Fruit fly (Drosophila melanogaster) whole organism, embryonic: ENCODE measurements around the gene eIF2alpha.

ENCODE experiments used
- Atf3 ChIP-seq: fragments of 200-800 bp; sonication (Bioruptor generic); optimal IDR thresholded peaks from 3 replicates; lab custom pipeline; 2016; ENCODE audit warnings: missing biosample characterization, missing genetic modification characterization
- CG1024 ChIP-seq: fragments of 200-800 bp; sonication (Bioruptor generic); IDR thresholded peaks from 2 replicates; pipeline ENCODE4 v1.3.6; 2022; ENCODE audit warnings: missing biosample characterization, missing genetic modification characterization
- CG10959 ChIP-seq: fragments of 200-800 bp; sonication (Bioruptor generic); IDR thresholded peaks from 2 replicates; pipeline ENCODE4 v1.3.6; 2022; ENCODE audit warnings: missing biosample characterization, missing genetic modification characterization
- CG12391 ChIP-seq: fragments of 200-800 bp; sonication (Bioruptor generic); optimal IDR thresholded peaks from 3 replicates; lab custom pipeline; 2018; ENCODE audit warnings: missing biosample characterization, mild to moderate bottlenecking, missing genetic modification characterization, moderate library complexity
- CG13894 ChIP-seq: fragments of 200-800 bp; sonication (Bioruptor generic); optimal IDR thresholded peaks from 3 replicates; lab custom pipeline; 2018; ENCODE audit warnings: missing biosample characterization, mild to moderate bottlenecking, missing genetic modification characterization, moderate library complexity
- CG17802 ChIP-seq: fragments of 200-800 bp; sonication (Bioruptor generic); optimal IDR thresholded peaks from 2 replicates; lab custom pipeline; 2018; ENCODE audit warnings: missing biosample characterization, mild to moderate bottlenecking, missing genetic modification characterization, moderate library complexity
- CG2678 ChIP-seq: fragments of 200-800 bp; sonication (Bioruptor generic); optimal IDR thresholded peaks from 3 replicates; lab custom pipeline; 2019; ENCODE audit warnings: missing biosample characterization, mild to moderate bottlenecking, missing genetic modification characterization, moderate library complexity
- CG30020 ChIP-seq: fragments of 200-800 bp; optimal IDR thresholded peaks from 2 replicates; lab custom pipeline; 2019; ENCODE audit warnings: missing biosample characterization, mild to moderate bottlenecking, missing genetic modification characterization, moderate library complexity
- CG34376 ChIP-seq: fragments of 200-800 bp; sonication (Bioruptor generic); optimal IDR thresholded peaks from 2 replicates; lab custom pipeline; 2018; ENCODE audit warnings: missing biosample characterization, mild to moderate bottlenecking, missing genetic modification characterization
- CG4282 ChIP-seq: fragments of 200-800 bp; sonication (Bioruptor generic); optimal IDR thresholded peaks from 2 replicates; lab custom pipeline; 2016; ENCODE audit warnings: missing biosample characterization, missing genetic modification characterization
- CG6791 ChIP-seq: fragments of 200-800 bp; sonication (Bioruptor generic); IDR thresholded peaks from 3 replicates; pipeline ENCODE4 v1.3.6; 2022; ENCODE audit warnings: missing biosample characterization, missing genetic modification characterization; ENCODE audit not compliant: partially characterized antibody
- CG6854 ChIP-seq: fragments of 200-800 bp; sonication (Bioruptor generic); optimal IDR thresholded peaks from 3 replicates; lab custom pipeline; 2017; ENCODE audit warnings: missing biosample characterization, mild to moderate bottlenecking, missing genetic modification characterization
- CG8478 ChIP-seq: fragments of >200 bp; optimal IDR thresholded peaks from 2 replicates; lab custom pipeline; 2018
- CG8944 ChIP-seq: fragments of 200-800 bp; sonication (Bioruptor generic); optimal IDR thresholded peaks from 3 replicates; lab custom pipeline; 2016; ENCODE audit warnings: missing biosample characterization, missing genetic modification characterization
- D19A ChIP-seq: fragments of 200-800 bp; optimal IDR thresholded peaks from 3 replicates; lab custom pipeline; 2019; ENCODE audit warnings: missing biosample characterization, mild to moderate bottlenecking, missing genetic modification characterization, moderate library complexity
- Dfd ChIP-seq, 2 experiments: fragments of >200 bp; optimal IDR thresholded peaks; 2 replicates each; lab custom pipeline; 2017; ENCODE audit warnings: missing biosample characterization in 2 of 2, missing genetic modification characterization in 2 of 2
- E2f2 ChIP-seq: fragments of 200-800 bp; sonication (Bioruptor generic); IDR thresholded peaks from 2 replicates; pipeline ENCODE4 v1.3.6; 2022; ENCODE audit warnings: missing biosample characterization, missing genetic modification characterization
- Ets97D ChIP-seq: fragments of 200-800 bp; sonication (Bioruptor generic); optimal IDR thresholded peaks from 3 replicates; lab custom pipeline; 2016; ENCODE audit warnings: missing biosample characterization, missing genetic modification characterization
- Fer1 ChIP-seq: fragments of 200-800 bp; sonication (Bioruptor generic); optimal IDR thresholded peaks from 2 replicates; lab custom pipeline; 2017; ENCODE audit warnings: missing biosample characterization, mild to moderate bottlenecking, missing genetic modification characterization
- HLH3B ChIP-seq: fragments of 200-800 bp; sonication (Bioruptor generic); IDR thresholded peaks from 2 replicates; pipeline ENCODE4 v1.3.6; 2022; ENCODE audit warnings: missing biosample characterization, missing genetic modification characterization
- HLH4C ChIP-seq: fragments of 200-800 bp; sonication (Bioruptor generic); IDR thresholded peaks from 3 replicates; pipeline ENCODE4 v1.3.6; 2022; ENCODE audit warnings: missing biosample characterization, missing genetic modification characterization; ENCODE audit not compliant: partially characterized antibody
- Hr3 ChIP-seq: fragments of 200-800 bp; sonication (Bioruptor generic); optimal IDR thresholded peaks from 3 replicates; lab custom pipeline; 2016; ENCODE audit warnings: missing biosample characterization, missing genetic modification characterization
- Kr ChIP-seq: fragments of 200-800 bp; sonication (Bioruptor generic); optimal IDR thresholded peaks from 2 replicates; lab custom pipeline; 2017; ENCODE audit warnings: missing biosample characterization, mild to moderate bottlenecking, missing genetic modification characterization
- Mad ChIP-seq: fragments of 200-800 bp; sonication (Bioruptor generic); optimal IDR thresholded peaks from 2 replicates; lab custom pipeline; 2016; ENCODE audit warnings: missing biosample characterization, missing genetic modification characterization
- Max ChIP-seq: fragments of 200-800 bp; sonication (Bioruptor generic); optimal IDR thresholded peaks from 2 replicates; lab custom pipeline; 2016; ENCODE audit warnings: missing biosample characterization, mild to moderate bottlenecking, missing genetic modification characterization
- NC2α ChIP-seq: fragments of 200-800 bp; sonication (Bioruptor generic); optimal IDR thresholded peaks from 2 replicates; lab custom pipeline; 2016; ENCODE audit warnings: missing biosample characterization, missing genetic modification characterization
- Nf-YA ChIP-seq: fragments of 200-800 bp; sonication (Bioruptor generic); IDR thresholded peaks from 2 replicates; pipeline ENCODE4 v1.3.6; 2022; ENCODE audit warnings: missing biosample characterization, missing genetic modification characterization
- Nf-YB ChIP-seq: fragments of 200-800 bp; sonication (Bioruptor generic); optimal IDR thresholded peaks from 3 replicates; lab custom pipeline; 2019; ENCODE audit warnings: missing biosample characterization, mild to moderate bottlenecking, missing genetic modification characterization, moderate library complexity
- Pdp1 ChIP-seq, 2 experiments: fragments of 200-800 bp; sonication (Bioruptor generic); optimal IDR thresholded peaks; 3 replicates each; lab custom pipeline; 2016; ENCODE audit warnings: missing biosample characterization in 2 of 2, missing genetic modification characterization in 2 of 2, mild to moderate bottlenecking in 1 of 2, moderate library complexity in 1 of 2
- Sry-β ChIP-seq: fragments of 200-800 bp; sonication (Bioruptor generic); optimal IDR thresholded peaks from 2 replicates; lab custom pipeline; 2018; ENCODE audit warnings: missing biosample characterization, mild to moderate bottlenecking, missing genetic modification characterization, moderate library complexity
- Usf ChIP-seq: fragments of 200-800 bp; sonication (Bioruptor generic); optimal IDR thresholded peaks from 2 replicates; lab custom pipeline; 2017; ENCODE audit warnings: missing genotype, missing biosample characterization, missing genetic modification characterization
- al ChIP-seq: fragments of 200-800 bp; sonication (Bioruptor generic); IDR thresholded peaks from 2 replicates; pipeline ENCODE4 v1.3.6; 2022; ENCODE audit warnings: missing biosample characterization, missing genetic modification characterization
- ap ChIP-seq: fragments of 200-800 bp; sonication (Bioruptor generic); IDR thresholded peaks from 2 replicates; pipeline ENCODE4 v1.3.6; 2022; ENCODE audit warnings: missing biosample characterization, missing genetic modification characterization
- ash1 ChIP-seq: fragments of 200-800 bp; sonication (Bioruptor generic); optimal IDR thresholded peaks from 2 replicates; lab custom pipeline; 2018; ENCODE audit warnings: missing biosample characterization, mild to moderate bottlenecking, missing genetic modification characterization
- bcd ChIP-seq: fragments of 200-800 bp; sonication (Bioruptor generic); optimal IDR thresholded peaks from 2 replicates; lab custom pipeline; 2017; ENCODE audit warnings: missing biosample characterization, mild to moderate bottlenecking, missing genetic modification characterization
- br ChIP-seq: fragments of >200 bp; optimal IDR thresholded peaks from 2 replicates; lab custom pipeline; 2017
- chm ChIP-seq: fragments of 200-800 bp; sonication (Bioruptor generic); IDR thresholded peaks from 2 replicates; pipeline ENCODE4 v1.3.6; 2022; ENCODE audit warnings: missing biosample characterization, missing genetic modification characterization
- dm ChIP-seq: fragments of 200-800 bp; sonication (Bioruptor generic); optimal IDR thresholded peaks from 3 replicates; lab custom pipeline; 2016; ENCODE audit warnings: missing biosample characterization, missing genetic modification characterization
- emc ChIP-seq: fragments of 200-800 bp; sonication (Bioruptor generic); optimal IDR thresholded peaks from 2 replicates; lab custom pipeline; 2016; ENCODE audit warnings: missing biosample characterization, missing genetic modification characterization
- ewg ChIP-seq: fragments of 200-800 bp; sonication (Bioruptor generic); optimal IDR thresholded peaks from 3 replicates; lab custom pipeline; 2017; ENCODE audit warnings: mild to moderate bottlenecking, missing biosample characterization, missing genetic modification reagents, missing genetic modification characterization
- gsb ChIP-seq: fragments of 200-800 bp; sonication (Bioruptor generic); IDR thresholded peaks from 2 replicates; pipeline ENCODE4 v1.3.6; 2022; ENCODE audit warnings: missing biosample characterization, missing genetic modification characterization
- h ChIP-seq: fragments of >200 bp; optimal IDR thresholded peaks from 2 replicates; lab custom pipeline; 2017
- ken ChIP-seq: fragments of 200-800 bp; sonication (Bioruptor generic); IDR thresholded peaks from 3 replicates; pipeline ENCODE4 v1.3.6; 2022; ENCODE audit warnings: missing biosample characterization, missing genetic modification characterization
- oc ChIP-seq: fragments of 200-800 bp; sonication (Bioruptor generic); optimal IDR thresholded peaks from 2 replicates; lab custom pipeline; 2018; ENCODE audit warnings: missing biosample characterization, mild to moderate bottlenecking, missing genetic modification characterization, moderate library complexity
- otp ChIP-seq: fragments of 200-800 bp; sonication (Bioruptor generic); IDR thresholded peaks from 3 replicates; pipeline ENCODE4, ENCODE4 v1.3.6; 2022; ENCODE audit warnings: missing biosample characterization, missing genetic modification characterization
- pfk ChIP-seq: fragments of 200-800 bp; sonication (Bioruptor generic); optimal IDR thresholded peaks from 2 replicates; lab custom pipeline; 2018; ENCODE audit warnings: missing biosample characterization, mild to moderate bottlenecking, missing genetic modification characterization, moderate library complexity
- pzg ChIP-seq: fragments of 200-800 bp; sonication (Bioruptor generic); optimal IDR thresholded peaks from 3 replicates; lab custom pipeline; 2018; ENCODE audit warnings: missing biosample characterization, mild to moderate bottlenecking, missing genetic modification characterization, moderate library complexity
- sc ChIP-seq, 3 experiments: fragments of >200 bp in 2 of 3; fragments of 200-800 bp in 1 of 3; sonication (Bioruptor generic) in 1 of 3; optimal IDR thresholded peaks; 2 replicates in 2 of 3; 3 replicates in 1 of 3; lab custom pipeline; 2017; ENCODE audit warnings: mild to moderate bottlenecking in 1 of 3, missing biosample characterization in 1 of 3, missing genetic modification characterization in 1 of 3, missing genetic modification reagents in 1 of 3
- schlank ChIP-seq: fragments of 200-800 bp; sonication (Bioruptor generic); optimal IDR thresholded peaks from 2 replicates; lab custom pipeline; 2018; ENCODE audit warnings: missing biosample characterization, mild to moderate bottlenecking, missing genetic modification characterization
- scrt ChIP-seq: fragments of 200-800 bp; sonication (Bioruptor generic); optimal IDR thresholded peaks from 2 replicates; lab custom pipeline; 2018; ENCODE audit warnings: missing biosample characterization, mild to moderate bottlenecking, missing genetic modification characterization, moderate library complexity
- sima ChIP-seq: fragments of 200-800 bp; sonication (Bioruptor generic); optimal IDR thresholded peaks from 2 replicates; lab custom pipeline; 2016; ENCODE audit warnings: missing biosample characterization, missing genetic modification characterization
- trh ChIP-seq: fragments of 200-800 bp; sonication (Bioruptor generic); optimal IDR thresholded peaks from 2 replicates; lab custom pipeline; 2016; ENCODE audit warnings: missing biosample characterization, missing genetic modification characterization
- zf30C ChIP-seq: fragments of 200-800 bp; sonication (Bioruptor generic); optimal IDR thresholded peaks from 3 replicates; lab custom pipeline; 2018; ENCODE audit warnings: missing biosample characterization, mild to moderate bottlenecking, missing genetic modification characterization

The eIF2alpha gene

dm6 chrX:16446769-16447168 is at the start of gene eIF2alpha (continued):
- TF ChIP-seq Dfd (GFP tag; optimal IDR thresholded peaks at IDR 0.05; lab: Kevin White, UChicago) (no peak), HLH4C (GFP tag; lab: Robert Waterston, UW) (peak; percentile 80), sima (GFP tag; lab: Kevin White, UChicago) (no peak), Usf (no peak), Fer1 (GFP tag; lab: Kevin White, UChicago) (no peak), ash1 (GFP tag; lab: Kevin White, UChicago) (no peak), NC2α (GFP tag; lab: Kevin White, UChicago) (no peak), CG30020 (tag; lab: Kevin White, UChicago) (no peak), Max (GFP tag; lab: Kevin White, UChicago) (peak; percentile 61), trh (GFP tag; lab: Kevin White, UChicago) (no peak), Atf3 (GFP tag; lab: Kevin White, UChicago) (no peak), CG34376 (no peak), chm (GFP tag; lab: Robert Waterston, UW) (no peak), CG10959 (GFP tag; lab: Robert Waterston, UW) (no peak), ap (GFP tag; lab: Robert Waterston, UW) (no peak), pzg (peak; percentile 92), Ets97D (GFP tag; lab: Kevin White, UChicago) (peak; percentile 60), CG8944 (GFP tag; lab: Kevin White, UChicago) (no peak), HLH3B (GFP tag; lab: Robert Waterston, UW) (no peak), Mad (GFP tag; lab: Kevin White, UChicago) (no peak), br (no peak), CG6791 (GFP tag; lab: Robert Waterston, UW) (peak; percentile 81), al (GFP tag; lab: Robert Waterston, UW) (no peak), emc (GFP tag; lab: Kevin White, UChicago) (no peak), D19A (no peak), CG4282 (peak; percentile 9), CG13894 (tag; lab: Kevin White, UChicago) (no peak), CG12391 (tag; lab: Kevin White, UChicago) (no peak), schlank (tag; lab: Kevin White, UChicago) (no peak), otp (GFP tag; lab: Robert Waterston, UW) (no peak), E2f2 (GFP tag; lab: Robert Waterston, UW) (peak; percentile 90), CG2678 (no peak), h (lab: Kevin White, UChicago) (no peak), oc (tag; lab: Kevin White, UChicago) (no peak), dm (GFP tag; lab: Kevin White, UChicago) (peak; percentile 83), scrt (no peak), Hr3 (GFP tag; lab: Kevin White, UChicago) (no peak), Pdp1 (GFP tag; optimal IDR thresholded peaks at IDR 0.05; lab: Kevin White, UChicago) (peak in 1 of 2 experiments; percentile 50), CG17802 (tag; lab: Kevin White, UChicago) (no peak), ewg (GFP tag; lab: Kevin White, UChicago) (peak; percentile 42), bcd (GFP tag; lab: Kevin White, UChicago) (no peak), pfk (GFP tag; lab: Kevin White, UChicago) (no peak), gsb (GFP tag; lab: Robert Waterston, UW) (no peak), ken (GFP tag; lab: Robert Waterston, UW) (no peak), CG8478 (lab: Kevin White, UChicago) (no peak), CG1024 (no peak), Nf-YB (no peak), Sry-β (GFP tag; lab: Kevin White, UChicago) (no peak), zf30C (GFP tag; lab: Kevin White, UChicago) (no peak), Kr (GFP tag; lab: Kevin White, UChicago) (no peak), CG6854 (GFP tag; lab: Kevin White, UChicago) (no peak), sc (optimal IDR thresholded peaks at IDR 0.05; lab: Kevin White, UChicago) (no peak), sc (GFP tag; optimal IDR thresholded peaks at IDR 0.05; lab: Kevin White, UChicago) (no peak), Nf-YA (GFP tag; lab: Robert Waterston, UW) (no peak)
